Worm (Caenorhabditis elegans) whole organism, mixed stage, embryonic: ENCODE results near the gene C47A4.1.

Experiments used
- ceh-43 ChIP-seq: fragments of 200-800 bp; sonication (Bioruptor generic); optimal IDR thresholded peaks from 2 replicates; lab custom pipeline; 2018; ENCODE audit warnings: mild to moderate bottlenecking, missing genetic modification characterization, moderate library complexity, missing compliant biosample characterization
- ceh-83 ChIP-seq: fragments of 200-800 bp; sonication (Bioruptor generic); optimal IDR thresholded peaks from 2 replicates; lab custom pipeline; 2018; ENCODE audit warnings: mild to moderate bottlenecking, missing genetic modification characterization, missing compliant biosample characterization
- cnd-1 ChIP-seq: fragments of 200-800 bp; sonication (Bioruptor generic); optimal IDR thresholded peaks from 2 replicates; lab custom pipeline; 2018; ENCODE audit warnings: mild to moderate bottlenecking, missing genetic modification characterization, missing compliant biosample characterization
- elt-1 ChIP-seq: sonication (generic microtip); optimal IDR thresholded peaks from 2 replicates; lab custom pipeline; 2017; ENCODE audit warnings: missing genetic modification characterization, mild to moderate bottlenecking, missing compliant biosample characterization, antibody characterized with exemption, moderate library complexity, borderline replicate concordance; ENCODE audit not compliant: insufficient read depth
- flh-1 ChIP-seq: fragments of 200-800 bp; sonication (Bioruptor generic); optimal IDR thresholded peaks from 2 replicates; lab custom pipeline; 2018; ENCODE audit warnings: mild to moderate bottlenecking, missing genetic modification characterization, moderate library complexity, missing compliant biosample characterization
- ham-2 ChIP-seq: fragments of 200-800 bp; sonication (Bioruptor generic); optimal IDR thresholded peaks from 2 replicates; lab custom pipeline; 2018; ENCODE audit warnings: mild to moderate bottlenecking, missing genetic modification characterization, missing compliant biosample characterization
- hlh-1 ChIP-seq: fragments of 150-350 bp; optimal IDR thresholded peaks from 2 replicates; lab custom pipeline; 2014; ENCODE audit warnings: missing biosample characterization, missing genetic modification reagents, missing genetic modification characterization
- lin-13 ChIP-seq: fragments of 150-350 bp; optimal IDR thresholded peaks from 2 replicates; lab custom pipeline; 2014; ENCODE audit warnings: missing biosample characterization, missing genetic modification characterization
- lin-32 ChIP-seq: fragments of 200-800 bp; sonication (Bioruptor generic); optimal IDR thresholded peaks from 2 replicates; lab custom pipeline; 2018; ENCODE audit warnings: mild to moderate bottlenecking, missing genetic modification characterization, missing compliant biosample characterization
- lsy-2 ChIP-seq: fragments of 150-350 bp; optimal IDR thresholded peaks from 2 replicates; lab custom pipeline; 2014; ENCODE audit warnings: missing biosample characterization, missing genetic modification characterization
- mls-2 ChIP-seq: sonication (generic microtip); optimal IDR thresholded peaks from 2 replicates; lab custom pipeline; 2016; ENCODE audit warnings: mild to moderate bottlenecking, missing genetic modification characterization, moderate library complexity, missing compliant biosample characterization
- nhr-12 ChIP-seq: fragments of 150-350 bp; optimal IDR thresholded peaks from 2 replicates; lab custom pipeline; 2014; ENCODE audit warnings: missing biosample characterization, missing genetic modification characterization
- nhr-28 ChIP-seq: fragments of 150-350 bp; optimal IDR thresholded peaks from 2 replicates; lab custom pipeline; 2014; ENCODE audit warnings: missing biosample characterization, missing genetic modification characterization
- pha-4 ChIP-seq: fragments of 150-350 bp; optimal IDR thresholded peaks from 2 replicates; lab custom pipeline; 2018; ENCODE audit warnings: missing biosample characterization, missing genetic modification reagents, missing genetic modification characterization
- unc-120 ChIP-seq: sonication (generic microtip); optimal IDR thresholded peaks from 2 replicates; lab custom pipeline; 2017; ENCODE audit warnings: missing genetic modification characterization, missing compliant biosample characterization; ENCODE audit not compliant: poor library complexity, severe bottlenecking
- ztf-11 ChIP-seq: fragments of 150-350 bp; optimal IDR thresholded peaks from 2 replicates; lab custom pipeline; 2014; ENCODE audit warnings: missing biosample characterization, missing genetic modification characterization

C47A4.1 gene

DNA sequence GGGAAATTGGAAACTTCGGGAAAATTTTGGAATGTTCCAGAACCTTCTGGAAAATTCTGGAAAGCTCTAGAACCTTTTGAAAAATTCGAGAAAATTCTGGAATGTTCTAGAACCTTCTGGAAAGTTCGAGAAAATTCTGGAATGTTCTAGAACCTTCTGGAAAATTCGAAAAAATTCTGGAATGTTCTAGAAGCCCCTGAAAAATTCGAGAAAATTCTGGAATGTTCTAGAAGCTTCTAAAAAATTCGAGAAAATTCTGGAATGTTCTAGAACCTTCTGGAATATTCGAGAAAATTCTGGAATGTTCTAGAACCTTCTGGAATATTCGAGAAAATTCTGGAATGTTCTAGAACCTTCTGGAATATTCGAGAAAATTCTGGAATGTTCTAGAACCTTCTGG lies 48.2 kb downstream of the C47A4.1 start:
- TF ChIP-seq ceh-83, result peak; percentile 61

DNA sequence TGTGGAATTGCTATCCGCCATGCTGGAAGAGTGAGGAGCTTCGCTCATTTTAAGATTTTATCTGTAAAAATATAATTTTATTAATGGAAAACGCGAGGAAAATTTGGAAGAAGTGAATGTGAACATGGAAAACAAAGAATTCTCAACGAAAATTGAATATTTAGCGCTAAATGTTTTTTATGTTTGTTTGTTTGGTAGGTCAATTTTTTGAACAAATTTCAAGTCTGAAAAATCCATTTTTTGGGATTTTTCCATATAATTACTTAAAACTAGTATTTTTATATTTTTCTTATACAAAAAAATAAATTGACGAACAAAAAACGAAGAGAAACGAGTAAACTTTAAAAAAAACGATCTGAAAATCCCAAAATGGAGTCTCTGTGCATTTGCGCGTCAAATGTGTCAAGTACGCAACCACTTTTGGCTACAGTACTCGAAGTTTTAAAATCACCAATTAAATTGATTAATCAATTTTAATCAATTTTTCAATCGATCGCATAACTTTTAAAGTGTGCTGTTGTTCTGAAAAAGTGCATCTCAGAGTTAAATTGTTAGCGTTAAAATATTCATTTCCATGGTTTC lies 49.2 kb downstream of the C47A4.1 start, which contains the start of gene fbxa-215:
Gene fbxa-215 (minus strand): TSS at position 61 of the 582 bp plus-strand sequence.
- TF ChIP-seq lin-32 (GFP tag; lab: Kevin White, UChicago) (no peak), ceh-43 (GFP tag; lab: Kevin White, UChicago) (no peak), flh-1 (GFP tag; lab: Kevin White, UChicago) (no peak), elt-1 (no peak), ceh-83 (no peak), mls-2 (no peak), unc-120 (tag; lab: Kevin White, UChicago) (no peak), ham-2 (GFP tag; lab: Kevin White, UChicago) (no peak), pha-4 (tag; lab: Kevin White, UChicago) (no peak), nhr-12 (tag; lab: Kevin White, UChicago) (no peak), lsy-2 (tag; lab: Kevin White, UChicago) (no peak), lin-13 (tag; lab: Kevin White, UChicago) (no peak), nhr-28 (tag; lab: Kevin White, UChicago) (no peak), ztf-11 (tag; lab: Kevin White, UChicago) (no peak), hlh-1 (tag; lab: Kevin White, UChicago) (no peak), cnd-1 (tag; lab: Kevin White, UChicago) (no peak)
- TF ChIP-seq, all 35 proteins: peak for 0
